Fruit fly (Drosophila melanogaster) whole organism, adult: ENCODE measurements around the gene Nmd3.

ENCODE experiments used
- CG1620 ChIP-seq: fragments of 200-800 bp; sonication (Bioruptor generic); optimal IDR thresholded peaks from 2 replicates; lab custom pipeline; 2016; ENCODE audit warnings: missing biosample characterization, missing genetic modification characterization
- Clk ChIP-seq: fragments of 200-800 bp; sonication (Bioruptor generic); optimal IDR thresholded peaks from 2 replicates; lab custom pipeline; 2017; ENCODE audit warnings: missing biosample characterization, missing genetic modification characterization
- Crg-1 ChIP-seq: fragments of 200-800 bp; sonication (Bioruptor generic); optimal IDR thresholded peaks from 2 replicates; lab custom pipeline; 2016; ENCODE audit warnings: missing biosample characterization, missing genetic modification characterization
- bab1 ChIP-seq: fragments of 200-800 bp; sonication (Bioruptor generic); optimal IDR thresholded peaks from 3 replicates; lab custom pipeline; 2019; ENCODE audit warnings: missing biosample characterization, mild to moderate bottlenecking, missing genetic modification characterization, moderate library complexity

DNA sequence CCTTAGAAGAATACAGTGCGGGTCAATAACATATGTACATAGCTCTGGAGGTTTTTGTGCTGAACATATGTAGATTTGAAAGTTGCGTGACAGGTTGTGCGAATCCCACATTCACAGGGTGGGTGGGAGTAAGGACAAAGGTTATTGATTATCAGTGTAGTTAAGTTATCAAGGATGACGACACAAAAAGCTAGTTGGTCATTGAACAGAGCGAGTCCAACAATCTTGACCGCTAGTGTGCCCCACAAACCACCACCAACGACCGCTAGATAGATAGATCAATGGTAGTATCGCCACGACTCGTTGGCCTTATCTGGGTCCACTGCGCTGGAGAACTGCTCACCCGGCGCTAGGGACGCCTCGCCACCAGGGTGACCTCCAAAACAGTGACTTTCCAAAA lies 37.9 kb downstream of the Nmd3 start:
- TF ChIP-seq CG1620 (GFP tag; lab: Kevin White, UChicago) (no peak), bab1 (GFP tag; lab: Kevin White, UChicago) (no peak), Clk (GFP tag; lab: Kevin White, UChicago) (no peak), Crg-1 (GFP tag; lab: Kevin White, UChicago) (no peak)
